Worm (Caenorhabditis elegans) whole organism, L3 larva: Measurements from ENCODE around the gene C09B9.85.

Experiments
- R02D3.7 ChIP-seq: fragments of 150-350 bp; optimal IDR thresholded peaks from 2 replicates; lab custom pipeline; 2014; ENCODE audit warnings: missing biosample characterization, missing genetic modification characterization
- aly-2 ChIP-seq: fragments of 150-350 bp; optimal IDR thresholded peaks from 2 replicates; lab custom pipeline; 2014; ENCODE audit warnings: missing biosample characterization, missing genetic modification characterization
- ama-1 ChIP-seq: fragments of 150-350 bp; optimal IDR thresholded peaks from 2 replicates; lab custom pipeline; 2018
- egl-27 ChIP-seq: sonication (generic microtip); optimal IDR thresholded peaks from 4 replicates; lab custom pipeline; 2017; ENCODE audit warnings: missing biosample characterization, missing genetic modification reagents, missing genetic modification characterization
- fos-1 ChIP-seq: fragments of 150-350 bp; optimal IDR thresholded peaks from 2 replicates; lab custom pipeline; 2014; ENCODE audit warnings: missing biosample characterization, missing genetic modification characterization
- lin-39 ChIP-seq: fragments of 150-350 bp; optimal IDR thresholded peaks from 2 replicates; lab custom pipeline; 2018; ENCODE audit warnings: missing biosample characterization, missing genetic modification reagents, missing genetic modification characterization
- nfya-1 ChIP-seq: sonication (generic microtip); optimal IDR thresholded peaks from 2 replicates; lab custom pipeline; 2017; ENCODE audit warnings: missing genetic modification characterization, mild to moderate bottlenecking, missing compliant biosample characterization, antibody characterized with exemption, moderate library complexity; ENCODE audit not compliant: insufficient read depth
- nhr-25 ChIP-seq: sonication (generic microtip); optimal IDR thresholded peaks from 2 replicates; lab custom pipeline; 2017; ENCODE audit warnings: missing biosample characterization, missing genetic modification characterization
- tbx-2 ChIP-seq: sonication (generic microtip); optimal IDR thresholded peaks from 2 replicates; lab custom pipeline; 2016; ENCODE audit warnings: mild to moderate bottlenecking, missing genetic modification characterization, missing compliant biosample characterization

- TF ChIP-seq fos-1 (tag; lab: Kevin White, UChicago) (no peak), R02D3.7 (tag; lab: Kevin White, UChicago) (no peak), nfya-1 (tag; lab: Kevin White, UChicago) (no peak), aly-2 (tag; lab: Kevin White, UChicago) (no peak), nhr-25 (tag; lab: Kevin White, UChicago) (no peak), lin-39 (no peak), egl-27 (no peak), tbx-2 (tag; lab: Kevin White, UChicago) (no peak), ama-1 (lab: Kevin White, UChicago) (no peak)
These were observed 19.8 kb upstream of the C09B9.85 start, which contains the start of gene hot-9 for ce11 chrIV:5045389-5045788.
